Worm (Caenorhabditis elegans): ENCODE measurements around the gene coel-1.

- TF ChIP-seq sox-4 (tag; optimal IDR thresholded peaks at IDR 0.05): no peak
- no peak for TF ChIP-seq ama-1 (optimal IDR thresholded peaks at IDR 0.05)
- no peak for TF ChIP-seq skn-1 (tag; optimal IDR thresholded peaks at IDR 0.05)
- TF ChIP-seq dpl-1 (GFP tag; optimal IDR thresholded peaks at IDR 0.05): no peak
- no peak for TF ChIP-seq Y116A8C.19 (tag; optimal IDR thresholded peaks at IDR 0.05; ENCODE audit: borderline replicate concordance)
- no peak for TF ChIP-seq rnt-1 (tag; optimal IDR thresholded peaks at IDR 0.05)
- no peak for TF ChIP-seq ces-1 (GFP tag; optimal IDR thresholded peaks at IDR 0.05)
- no peak for TF ChIP-seq egl-27 (tag; optimal IDR thresholded peaks at IDR 0.05)
- no peak for TF ChIP-seq unc-130 (tag; optimal IDR thresholded peaks at IDR 0.05)
Measured at ce11 chrX:4235752-4236151, 29.7 kb upstream of the coel-1 start, which contains the start of gene rab-37.
